Worm (Caenorhabditis elegans): Measurements from ENCODE around the gene srx-58.
A peak's percentile ranks its signal among the peaks of the same experiment; 100 is the strongest.

The srx-58 gene

ce11 chrV:15395347-15395746 lies 42.9 kb downstream of the srx-58 start, which contains the start of gene cyb-3 (continued):
- peak; percentile 84 for TF ChIP-seq mcd-1 (GFP tag; IDR thresholded peaks at IDR 0.05)
- peak; percentile 82 for TF ChIP-seq xnd-1 (tag; optimal IDR thresholded peaks at IDR 0.05)
- TF ChIP-seq efl-1 (GFP tag; optimal IDR thresholded peaks at IDR 0.05): peak; percentile 95
- TF ChIP-seq tlf-1 (GFP tag; optimal IDR thresholded peaks at IDR 0.05): peak; percentile 48
- peak; percentile 80 for TF ChIP-seq B0019.2 (GFP tag; conservative IDR thresholded peaks at IDR 0.05)
- TF ChIP-seq unc-130 (GFP tag; optimal IDR thresholded peaks at IDR 0.05): peak; percentile 36
- TF ChIP-seq madf-3 (GFP tag; IDR thresholded peaks at IDR 0.05): peak; percentile 89
- TF ChIP-seq dpl-1 (GFP tag; optimal IDR thresholded peaks at IDR 0.05): peak; percentile 85
- no peak for TF ChIP-seq him-1 (tag; optimal IDR thresholded peaks at IDR 0.05)
- TF ChIP-seq dox-1 (GFP tag; IDR thresholded peaks at IDR 0.05): peak; percentile 60; the same call in 1 of the 2 replicates
- TF ChIP-seq ztf-18 (tag; optimal IDR thresholded peaks at IDR 0.05): peak; percentile 20
- peak; percentile 68 for TF ChIP-seq snpc-3.4 (tag; optimal IDR thresholded peaks at IDR 0.05)
- no peak for TF ChIP-seq F55B11.4 (tag; optimal IDR thresholded peaks at IDR 0.05; ENCODE audit: borderline replicate concordance, insufficient read depth)

- TF ChIP-seq Y67H2A.10 (GFP tag; conservative IDR thresholded peaks at IDR 0.05) (no peak), ekl-4 (GFP tag; IDR thresholded peaks at IDR 0.05) (peak; percentile 67), ztf-18 (tag; optimal IDR thresholded peaks at IDR 0.05) (no peak), sptf-2 (GFP tag; optimal IDR thresholded peaks at IDR 0.05) (no peak), F33H1.4 (GFP tag; IDR thresholded peaks at IDR 0.05) (no peak), rcor-1 (GFP tag; IDR thresholded peaks at IDR 0.05) (no peak), somi-1 (GFP tag; optimal IDR thresholded peaks at IDR 0.05) (no peak), mxl-1 (tag; optimal IDR thresholded peaks at IDR 0.05) (no peak), egl-18 (GFP tag; IDR thresholded peaks at IDR 0.05) (0 out of 2 replicates have a peak, but pooled peaks have one; percentile 40), unc-62 (GFP tag; optimal IDR thresholded peaks at IDR 0.05) (no peak), cebp-1 (GFP tag; IDR thresholded peaks at IDR 0.05) (no peak), cebp-1 (tag; optimal IDR thresholded peaks at IDR 0.05) (no peak), egl-44 (GFP tag; IDR thresholded peaks at IDR 0.05) (no peak), ccch-3 (GFP tag; optimal IDR thresholded peaks at IDR 0.05) (no peak), madf-10 (tag; optimal IDR thresholded peaks at IDR 0.05) (no peak), madf-6 (GFP tag; IDR thresholded peaks at IDR 0.05) (peak; percentile 73), snpc-4 (GFP tag; optimal IDR thresholded peaks at IDR 0.05) (peak; percentile 29), snpc-4 (tag; optimal IDR thresholded peaks at IDR 0.05) (no peak), tbx-9 (tag; optimal IDR thresholded peaks at IDR 0.05; ENCODE audit: borderline replicate concordance) (no peak), mes-4 (tag; optimal IDR thresholded peaks at IDR 0.05) (no peak), akir-1 (GFP tag; optimal IDR thresholded peaks at IDR 0.05) (no peak), lin-54 (GFP tag; optimal IDR thresholded peaks at IDR 0.05) (no peak), T07F8.4 (tag; optimal IDR thresholded peaks at IDR 0.05) (no peak), ama-1 (optimal IDR thresholded peaks at IDR 0.05) (no peak), ama-1 (GFP tag; optimal IDR thresholded peaks at IDR 0.05) (peak in 1 of 2 experiments; percentile 28), athp-1 (tag; optimal IDR thresholded peaks at IDR 0.05) (no peak), atf-7 (tag; optimal IDR thresholded peaks at IDR 0.05) (no peak), lin-40 (tag; optimal IDR thresholded peaks at IDR 0.05) (no peak), dpl-1 (GFP tag; optimal IDR thresholded peaks at IDR 0.05) (no peak), dpff-1 (tag; optimal IDR thresholded peaks at IDR 0.05) (no peak), F57A8.1 (GFP tag; optimal IDR thresholded peaks at IDR 0.05) (no peak), let-607 (tag; optimal IDR thresholded peaks at IDR 0.05) (no peak), F55B11.4 (tag; optimal IDR thresholded peaks at IDR 0.05; ENCODE audit: borderline replicate concordance, insufficient read depth) (no peak), bed-1 (GFP tag; IDR thresholded peaks at IDR 0.05) (no peak), unc-130 (GFP tag; optimal IDR thresholded peaks at IDR 0.05) (no peak), F49E8.2 (tag; optimal IDR thresholded peaks at IDR 0.05; ENCODE audit: insufficient read depth) (peak; percentile 38), mel-28 (tag; optimal IDR thresholded peaks at IDR 0.05; ENCODE audit: borderline replicate concordance) (no peak), sea-2 (GFP tag; IDR thresholded peaks at IDR 0.05) (no peak), madf-3 (GFP tag; IDR thresholded peaks at IDR 0.05) (0 out of 2 replicates have a peak, but pooled peaks have one; percentile 16), hmg-1.2 (GFP tag; IDR thresholded peaks at IDR 0.05) (no peak; the same call in 1 of the 2 replicates)
Measured at ce11 chrV:15397139-15397538, 44.7 kb downstream of the srx-58 start.

Data from whole organism, young adult.